Worm (Caenorhabditis elegans): ENCODE measurements around the gene sra-31.

sra-31 gene

DNA sequence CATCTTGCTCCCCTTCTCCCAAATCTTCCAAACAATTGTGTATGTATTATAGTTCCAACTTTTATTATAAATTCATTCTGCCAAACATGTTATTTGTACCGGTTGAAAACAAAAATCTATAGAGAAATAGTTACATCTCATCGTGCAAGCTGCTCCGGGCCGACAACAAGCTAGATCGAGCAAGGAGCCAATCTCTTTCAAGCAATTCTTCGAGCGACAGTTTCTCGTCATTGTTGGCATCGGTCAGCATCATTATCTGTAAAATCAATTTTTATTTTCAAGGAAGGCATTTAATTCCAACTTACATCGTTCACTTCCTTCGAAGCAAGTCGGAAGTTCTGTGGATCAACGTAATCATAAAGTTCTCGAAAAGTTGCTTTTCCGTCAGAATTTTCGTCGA, 12.7 kb upstream of the sra-31 start (continued):
- TF ChIP-seq ceh-40 (GFP tag; IDR thresholded peaks at IDR 0.05), result no peak
- no peak for TF ChIP-seq die-1 (tag; optimal IDR thresholded peaks at IDR 0.05)
- TF ChIP-seq madf-6 (GFP tag; IDR thresholded peaks at IDR 0.05), result 0 out of 2 replicates have a peak, but pooled peaks have one; percentile 33
- TF ChIP-seq pha-4 (tag; optimal IDR thresholded peaks at IDR 0.05), result no peak
- no peak for TF ChIP-seq mcd-1 (GFP tag; IDR thresholded peaks at IDR 0.05)
- TF ChIP-seq egl-18 (GFP tag; IDR thresholded peaks at IDR 0.05), result no peak
- peak; percentile 72; the same call in 1 of the 2 replicates for TF ChIP-seq nfyb-1 (GFP tag; IDR thresholded peaks at IDR 0.05)
- no peak for TF ChIP-seq F37B4.10 (GFP tag; IDR thresholded peaks at IDR 0.05)
- no peak for TF ChIP-seq nhr-80 (tag; optimal IDR thresholded peaks at IDR 0.05)
- no peak for TF ChIP-seq B0019.2 (GFP tag; conservative IDR thresholded peaks at IDR 0.05)
- TF ChIP-seq sea-2 (GFP tag; IDR thresholded peaks at IDR 0.05), result no peak
- no peak for TF ChIP-seq snpc-1.3 (tag; optimal IDR thresholded peaks at IDR 0.05; ENCODE audit: insufficient read depth)
- TF ChIP-seq hsf-1 (GFP tag; IDR thresholded peaks at IDR 0.05), result no peak
- TF ChIP-seq ceh-91 (GFP tag; IDR thresholded peaks at IDR 0.05), result no peak
- TF ChIP-seq ZK185.1 (tag; optimal IDR thresholded peaks at IDR 0.05; ENCODE audit: poor library complexity, severe bottlenecking), result no peak
- no peak for TF ChIP-seq rcor-1 (GFP tag; IDR thresholded peaks at IDR 0.05)
- peak; percentile 21; the same call in 1 of the 2 replicates for TF ChIP-seq hmg-1.2 (GFP tag; IDR thresholded peaks at IDR 0.05)
- TF ChIP-seq B0261.1 (tag; optimal IDR thresholded peaks at IDR 0.05), result no peak
- TF ChIP-seq attf-3 (GFP tag; conservative IDR thresholded peaks at IDR 0.05), result no peak
- TF ChIP-seq pbrm-1 (GFP tag; IDR thresholded peaks at IDR 0.05), result no peak
- no peak for TF ChIP-seq F10E7.11 (tag; optimal IDR thresholded peaks at IDR 0.05)
- TF ChIP-seq hmg-20 (GFP tag; IDR thresholded peaks at IDR 0.05), result no peak
- no peak for TF ChIP-seq lir-1 (GFP tag; conservative IDR thresholded peaks at IDR 0.05)
- TF ChIP-seq athp-1 (tag; optimal IDR thresholded peaks at IDR 0.05), result no peak
- TF ChIP-seq unc-62 (GFP tag; optimal IDR thresholded peaks at IDR 0.05), result no peak
- no peak for TF ChIP-seq Y53G8AR.9 (GFP tag; conservative IDR thresholded peaks at IDR 0.05)
- no peak for TF ChIP-seq zim-3 (tag; optimal IDR thresholded peaks at IDR 0.05)
- TF ChIP-seq ceh-58 (GFP tag; IDR thresholded peaks at IDR 0.05), result no peak
- no peak for TF ChIP-seq bed-2 (GFP tag; IDR thresholded peaks at IDR 0.05)
- no peak for TF ChIP-seq T07F8.4 (tag; optimal IDR thresholded peaks at IDR 0.05)
- TF ChIP-seq cebp-1 (GFP tag; IDR thresholded peaks at IDR 0.05), result no peak
- peak; percentile 46 for TF ChIP-seq cebp-1 (tag; optimal IDR thresholded peaks at IDR 0.05)
- no peak for TF ChIP-seq Y67H2A.10 (GFP tag; conservative IDR thresholded peaks at IDR 0.05)
- no peak for TF ChIP-seq him-1 (tag; optimal IDR thresholded peaks at IDR 0.05)
- peak; percentile 15 for TF ChIP-seq nhr-90 (tag; optimal IDR thresholded peaks at IDR 0.05)
- no peak for TF ChIP-seq attf-6 (GFP tag; IDR thresholded peaks at IDR 0.05)
- TF ChIP-seq B0336.3 (GFP tag; IDR thresholded peaks at IDR 0.05), result peak; percentile 55; the same call in 1 of the 2 replicates
- no peak for TF ChIP-seq dpl-1 (GFP tag; optimal IDR thresholded peaks at IDR 0.05)

DNA sequence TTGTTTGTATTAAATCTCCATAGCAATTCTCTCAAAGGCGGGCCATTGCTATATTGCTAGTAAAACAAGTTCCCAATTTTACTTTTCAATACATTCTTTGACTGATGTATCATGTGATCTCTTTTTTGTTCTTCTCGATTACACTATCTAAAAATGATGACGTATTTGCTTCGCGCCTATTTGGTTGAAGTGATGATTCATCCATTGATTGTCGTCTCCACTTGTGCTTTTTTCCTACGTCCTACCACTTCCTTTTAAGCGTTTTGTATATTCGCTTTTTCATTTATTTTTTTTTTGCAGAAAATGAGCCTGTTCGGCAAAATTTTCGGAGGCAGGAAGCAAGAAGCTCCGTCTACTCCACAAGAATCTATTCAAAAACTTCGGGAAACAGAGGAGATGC, 11.1 kb upstream of the sra-31 start, which contains the start of gene vps-32.1:
Gene vps-32.1, plus strand, starts transcription at position 301 of the 400 bp plus-strand sequence.
- TF ChIP-seq attf-6 (GFP tag; IDR thresholded peaks at IDR 0.05), result no peak
- TF ChIP-seq egrh-3 (GFP tag; IDR thresholded peaks at IDR 0.05), result no peak
- no peak for TF ChIP-seq ceh-27 (GFP tag; optimal IDR thresholded peaks at IDR 0.05)
- no peak for TF ChIP-seq nhr-80 (tag; optimal IDR thresholded peaks at IDR 0.05)
- TF ChIP-seq B0336.3 (GFP tag; IDR thresholded peaks at IDR 0.05), result no peak
- TF ChIP-seq dpl-1 (GFP tag; optimal IDR thresholded peaks at IDR 0.05), result no peak
- TF ChIP-seq lin-26 (GFP tag; IDR thresholded peaks at IDR 0.05), result 0 out of 2 replicates have a peak, but pooled peaks have one; percentile 19
